Worm (Caenorhabditis elegans): ENCODE results near the gene aptf-2.

The aptf-2 gene

DNA sequence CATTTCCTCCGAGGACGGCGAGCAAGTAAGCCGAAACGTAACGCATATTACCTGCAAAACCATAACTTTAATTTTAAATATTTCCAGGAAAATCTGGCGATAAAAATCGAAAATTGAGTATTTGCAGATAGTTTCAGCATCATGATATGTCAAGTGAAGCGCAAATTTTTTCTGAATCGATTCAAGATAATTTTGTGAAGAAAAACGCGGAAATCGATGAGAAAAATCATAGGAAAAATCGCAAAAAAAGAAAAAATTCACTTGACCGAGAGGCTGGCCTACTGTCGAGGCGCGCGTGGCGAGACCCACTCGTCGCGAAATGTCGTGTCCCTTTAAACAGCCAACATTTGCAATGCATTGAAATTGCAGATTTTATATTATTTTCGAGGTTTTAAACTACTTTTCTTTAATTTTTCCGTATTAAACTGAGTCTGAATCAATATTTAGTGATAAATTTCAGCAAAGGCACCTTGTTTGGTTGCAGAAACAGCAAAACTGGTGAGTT is 45.6 kb downstream of the aptf-2 start, which contains the start of the genes rla-2, popl-7 and Y62E10A.24:
rla-2 (minus strand) TSS at position 51 of the 505 bp plus-strand sequence.
popl-7 (plus strand) TSS at position 455 of the 505 bp plus-strand sequence.
Y62E10A.24 (plus strand) TSS at position 476 of the 505 bp plus-strand sequence.
- TF ChIP-seq nhr-11 (tag; optimal IDR thresholded peaks at IDR 0.05), result no peak
- no peak for TF ChIP-seq fax-1 (tag; optimal IDR thresholded peaks at IDR 0.05)
- TF ChIP-seq hlh-30 (tag; optimal IDR thresholded peaks at IDR 0.05; ENCODE audit: insufficient read depth), result no peak
- no peak for TF ChIP-seq pag-3 (tag; optimal IDR thresholded peaks at IDR 0.05; ENCODE audit: borderline replicate concordance)
- no peak for TF ChIP-seq sdc-2 (tag; optimal IDR thresholded peaks at IDR 0.05)
- TF ChIP-seq ets-4 (tag; optimal IDR thresholded peaks at IDR 0.05), result no peak

DNA sequence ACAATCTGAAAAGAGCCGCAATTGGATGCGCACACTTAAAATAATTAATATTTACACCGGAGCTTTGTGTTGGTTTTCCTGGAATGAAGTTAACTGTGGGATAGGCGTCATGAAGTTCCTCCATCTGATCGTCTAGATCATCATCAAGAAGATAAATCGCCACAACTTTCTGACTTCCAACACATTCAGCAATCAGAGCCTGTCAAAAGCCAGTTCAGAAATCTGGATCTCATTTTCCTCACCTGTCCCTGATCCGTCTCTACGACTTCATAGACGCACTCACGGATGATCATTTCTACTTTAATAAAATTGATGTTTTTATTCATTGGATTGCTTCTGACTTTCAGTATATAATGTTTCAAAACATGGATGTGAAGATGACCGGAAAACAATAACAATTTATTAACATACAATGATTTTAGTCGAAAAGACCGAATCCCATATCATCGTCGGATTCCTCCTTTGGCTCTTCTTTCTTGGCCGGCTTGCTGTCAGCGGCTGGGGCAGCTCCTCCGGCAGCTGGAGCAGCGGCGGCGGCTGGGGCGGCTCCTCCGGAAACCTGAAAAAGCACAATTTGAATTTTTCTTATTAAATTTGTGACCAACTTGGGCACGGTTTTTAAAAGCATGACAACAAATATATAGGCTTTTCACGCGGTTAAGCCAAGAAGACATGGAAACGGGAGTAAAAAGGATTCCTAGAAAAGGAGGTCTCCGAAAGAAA is 46.6 kb downstream of the aptf-2 start, which contains the start of gene agt-1:
agt-1 (minus strand) TSS at position 293 of the 723 bp plus-strand sequence.
- TF ChIP-seq sox-2 (GFP tag; IDR thresholded peaks at IDR 0.05), result no peak
- TF ChIP-seq ceh-30 (tag; optimal IDR thresholded peaks at IDR 0.05), result no peak
- no peak for TF ChIP-seq sdc-2 (tag; optimal IDR thresholded peaks at IDR 0.05)
- TF ChIP-seq unc-3 (GFP tag; conservative IDR thresholded peaks at IDR 0.05), result no peak
- no peak for TF ChIP-seq unc-3 (tag; optimal IDR thresholded peaks at IDR 0.05)
- TF ChIP-seq tbx-2 (tag; optimal IDR thresholded peaks at IDR 0.05), result no peak
- no peak for TF ChIP-seq unc-42 (tag; optimal IDR thresholded peaks at IDR 0.05)
- no peak for TF ChIP-seq ahr-1 (tag; optimal IDR thresholded peaks at IDR 0.05)
- TF ChIP-seq rnt-1 (tag; optimal IDR thresholded peaks at IDR 0.05), result no peak
- no peak for TF ChIP-seq pha-4 (tag; optimal IDR thresholded peaks at IDR 0.05)
- no peak for TF ChIP-seq ceh-48 (tag; optimal IDR thresholded peaks at IDR 0.05)
- TF ChIP-seq C38D4.7 (GFP tag; optimal IDR thresholded peaks at IDR 0.05), result no peak

DNA sequence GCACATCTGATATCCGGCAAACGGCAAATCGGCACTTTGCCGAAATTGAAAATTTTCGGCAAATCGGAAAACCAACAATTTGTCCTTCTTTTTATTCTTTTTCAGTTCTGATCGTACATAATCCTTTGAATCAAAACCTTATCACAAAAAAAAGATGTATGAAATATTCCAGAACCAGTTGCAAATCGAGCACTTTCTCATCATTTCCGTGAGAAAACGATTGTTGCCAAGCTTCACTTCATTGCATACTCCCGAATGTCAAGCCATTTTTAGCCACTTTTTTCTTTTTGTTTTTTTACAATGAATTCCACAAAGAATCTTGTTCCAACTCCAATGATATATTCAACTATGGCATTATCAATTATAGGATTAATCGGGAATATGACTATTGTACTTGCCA is 51.0 kb downstream of the aptf-2 start, which contains the start of gene srsx-25:
srsx-25 (plus strand) TSS at position 301 of the 400 bp plus-strand sequence.
- no peak for TF ChIP-seq sox-2 (GFP tag; IDR thresholded peaks at IDR 0.05)
